Worm (Caenorhabditis elegans): ENCODE measurements around the gene M03F4.4.

Gene M03F4.4

DNA sequence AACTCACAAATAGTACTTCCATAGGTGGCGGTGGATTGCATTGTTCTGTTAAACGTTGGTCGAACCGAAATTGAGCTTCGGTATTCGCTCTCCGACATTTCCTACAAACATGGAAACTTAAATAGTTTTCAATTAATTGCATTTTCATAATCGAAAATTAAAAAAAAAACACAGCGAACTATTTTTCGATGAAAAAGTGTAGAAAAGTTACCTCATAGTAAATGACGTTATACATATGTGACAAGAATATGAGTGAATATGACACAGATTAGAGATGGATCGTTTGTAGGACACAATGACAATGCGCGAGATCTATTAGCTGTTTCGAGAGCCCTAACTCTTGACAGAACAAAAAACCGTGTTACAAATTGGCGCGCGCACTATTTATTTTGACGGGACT lies 41.3 kb downstream of the M03F4.4 start, which contains the start of gene ifa-4:
ifa-4 (minus strand) TSS at position 101 of the 400 bp plus-strand sequence.
- no peak for TF ChIP-seq ceh-9 (tag; optimal IDR thresholded peaks at IDR 0.05)
- no peak for TF ChIP-seq syd-9 (tag; optimal IDR thresholded peaks at IDR 0.05)
- no peak for TF ChIP-seq ceh-6 (GFP tag; optimal IDR thresholded peaks at IDR 0.05)
- TF ChIP-seq hlh-8 (tag; optimal IDR thresholded peaks at IDR 0.05) = no peak
- no peak for TF ChIP-seq pqm-1 (tag; optimal IDR thresholded peaks at IDR 0.05)
- no peak for TF ChIP-seq ceh-18 (tag; optimal IDR thresholded peaks at IDR 0.05)
- no peak for TF ChIP-seq ztf-16 (tag; optimal IDR thresholded peaks at IDR 0.05)
- TF ChIP-seq lim-6 (tag; optimal IDR thresholded peaks at IDR 0.05) = no peak
- no peak for TF ChIP-seq ttx-3 (tag; optimal IDR thresholded peaks at IDR 0.05)
- no peak for TF ChIP-seq K02D7.2 (tag; optimal IDR thresholded peaks at IDR 0.05)
- TF ChIP-seq che-1 (tag; optimal IDR thresholded peaks at IDR 0.05) = no peak

ce11 chrX:4914464-4914863 lies 42.8 kb downstream of the M03F4.4 start:
- no peak for TF ChIP-seq ceh-48 (tag; optimal IDR thresholded peaks at IDR 0.05)
- TF ChIP-seq gmeb-2 (tag; optimal IDR thresholded peaks at IDR 0.05) = no peak
- TF ChIP-seq pha-2 (tag; optimal IDR thresholded peaks at IDR 0.05) = no peak
- no peak for TF ChIP-seq rnt-1 (tag; optimal IDR thresholded peaks at IDR 0.05)
- TF ChIP-seq pqm-1 (tag; optimal IDR thresholded peaks at IDR 0.05) = no peak
- no peak for TF ChIP-seq nfya-1 (tag; optimal IDR thresholded peaks at IDR 0.05)
- TF ChIP-seq ref-2 (tag; optimal IDR thresholded peaks at IDR 0.05) = no peak
- no peak for TF ChIP-seq elt-4 (tag; optimal IDR thresholded peaks at IDR 0.05)
- no peak for TF ChIP-seq fkh-6 (tag; optimal IDR thresholded peaks at IDR 0.05)
- no peak for TF ChIP-seq pros-1 (tag; optimal IDR thresholded peaks at IDR 0.05)

DNA sequence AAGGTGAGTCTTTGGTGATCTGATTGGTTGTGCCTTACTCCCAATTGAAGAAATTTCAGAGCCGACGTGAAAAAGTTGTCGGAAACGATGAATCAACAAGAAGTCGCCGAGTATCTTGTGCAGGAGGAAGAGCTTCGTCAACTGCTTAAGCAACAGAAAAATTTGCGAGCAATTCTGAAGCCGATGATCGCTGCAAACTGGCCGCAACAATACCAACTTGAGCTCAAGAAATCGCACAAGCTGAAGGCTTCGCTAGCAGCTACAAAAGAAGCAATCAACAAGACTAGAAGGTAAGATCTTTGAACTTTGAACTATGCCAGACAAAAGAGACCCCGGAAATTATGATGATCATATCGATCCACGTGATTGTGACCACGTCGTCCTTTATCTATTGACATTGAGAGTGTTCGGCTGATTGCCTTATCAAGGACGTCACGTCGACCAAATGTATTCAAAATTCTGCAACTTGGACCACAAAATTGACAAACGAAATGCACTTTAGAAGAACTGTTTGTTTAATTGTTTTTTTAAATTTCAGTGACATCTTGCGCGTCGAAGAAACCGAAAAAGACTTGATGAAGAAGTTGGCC lies 45.8 kb downstream of the M03F4.4 start:
- TF ChIP-seq ets-4 (tag; optimal IDR thresholded peaks at IDR 0.05) (no peak), fkh-10 (GFP tag; optimal IDR thresholded peaks at IDR 0.05) (no peak), elt-2 (tag; optimal IDR thresholded peaks at IDR 0.05) (peak; percentile 68)
